Worm (Caenorhabditis elegans): Measurements from ENCODE around the gene T16G1.13.
"Not testable (repeated sequence)": the region's sequence is repeated elsewhere in the genome, so short reads cannot be mapped to it uniquely, and the experiment has no call there.

Gene T16G1.13

ce11 chrV:12964076-12964475 is 14.4 kb downstream of the T16G1.13 start, which contains the start of gene srd-35:
srd-35 (plus strand) TSS chrV:12964376.
- TF ChIP-seq ceh-44 (GFP tag; IDR thresholded peaks at IDR 0.05) (no peak), rbr-2 (tag; optimal IDR thresholded peaks at IDR 0.05) (no peak), Y105C5A.15 (GFP tag; IDR thresholded peaks at IDR 0.05) (no peak), snpc-1.2 (GFP tag; IDR thresholded peaks at IDR 0.05) (no peak), ces-1 (GFP tag; optimal IDR thresholded peaks at IDR 0.05) (no peak), daf-8 (GFP tag; IDR thresholded peaks at IDR 0.05) (no peak), ZK337.2 (GFP tag; IDR thresholded peaks at IDR 0.05) (no peak), dpl-1 (GFP tag; optimal IDR thresholded peaks at IDR 0.05) (no peak), lim-7 (GFP tag; IDR thresholded peaks at IDR 0.05) (no peak), lir-3 (tag; optimal IDR thresholded peaks at IDR 0.05) (no peak), daf-12 (tag; optimal IDR thresholded peaks at IDR 0.05) (no peak), ceh-20 (GFP tag; IDR thresholded peaks at IDR 0.05) (no peak)

- TF ChIP-seq lir-3 (tag; optimal IDR thresholded peaks at IDR 0.05) (no peak), aha-1 (tag) (no peak), daf-12 (tag; optimal IDR thresholded peaks at IDR 0.05) (no peak), Y48G9A.11 (GFP tag; IDR thresholded peaks at IDR 0.05) (no peak), dve-1 (tag; optimal IDR thresholded peaks at IDR 0.05; ENCODE audit: insufficient read depth) (no peak), egl-43 (GFP tag; IDR thresholded peaks at IDR 0.05) (no peak), ceh-44 (GFP tag; IDR thresholded peaks at IDR 0.05) (no peak), F37D6.2 (tag; optimal IDR thresholded peaks at IDR 0.05) (no peak), unc-130 (GFP tag; optimal IDR thresholded peaks at IDR 0.05) (no peak), daf-16 (GFP tag; optimal IDR thresholded peaks at IDR 0.05) (no peak), daf-16 (tag; optimal IDR thresholded peaks at IDR 0.05) (no peak), ztf-7 (tag; optimal IDR thresholded peaks at IDR 0.05) (no peak), unc-62 (GFP tag; optimal IDR thresholded peaks at IDR 0.05 in 1 of 2) (no peak), unc-62 (tag; optimal IDR thresholded peaks at IDR 0.05) (no peak), rbr-2 (tag; optimal IDR thresholded peaks at IDR 0.05) (no peak), cey-2 (tag; optimal IDR thresholded peaks at IDR 0.05; ENCODE audit: borderline replicate concordance, insufficient read depth) (no peak), aly-2 (tag; optimal IDR thresholded peaks at IDR 0.05) (no peak)
Measured at ce11 chrV:12967110-12967509, 17.4 kb downstream of the T16G1.13 start, which contains the start of gene R186.3. R186.3 (minus strand) TSS chrV:12967210.

ce11 chrV:12967925-12968327 is 18.2 kb downstream of the T16G1.13 start, which contains the start of gene R186.8:
R186.8 (minus strand) TSS chrV:12967982.
- TF ChIP-seq T26A8.4 (GFP tag; IDR thresholded peaks at IDR 0.05) (peak; percentile 87; the same call in 1 of the 2 replicates), mxl-3 (GFP tag; optimal IDR thresholded peaks at IDR 0.05) (peak; percentile 44), Y75B8A.6 (GFP tag; IDR thresholded peaks at IDR 0.05) (peak; percentile 45; the same call in 1 of the 2 replicates), daf-8 (GFP tag; IDR thresholded peaks at IDR 0.05) (0 out of 2 replicates have a peak, but pooled peaks have one; percentile 35), unc-130 (GFP tag; optimal IDR thresholded peaks at IDR 0.05) (peak; percentile 66), dpl-1 (GFP tag; optimal IDR thresholded peaks at IDR 0.05) (peak; percentile 58), D1046.2 (GFP tag; IDR thresholded peaks at IDR 0.05) (0 out of 2 replicates have a peak, but pooled peaks have one; percentile 41), lin-29 (GFP tag; IDR thresholded peaks at IDR 0.05) (peak; percentile 70), arid-1 (GFP tag; conservative IDR thresholded peaks at IDR 0.05) (peak; percentile 72), vab-7 (GFP tag; IDR thresholded peaks at IDR 0.05) (peak; percentile 71; the same call in 1 of the 2 replicates), hif-1 (tag; optimal IDR thresholded peaks at IDR 0.05) (peak in 1 of 2 experiments; percentile 56), hlh-30 (tag; optimal IDR thresholded peaks at IDR 0.05; ENCODE audit: insufficient read depth) (peak; percentile 43), pha-4 (GFP tag; IDR thresholded peaks at IDR 0.05) (peak; percentile 77), zfp-3 (GFP tag; conservative IDR thresholded peaks at IDR 0.05) (peak; percentile 87), hmg-1.1 (GFP tag; IDR thresholded peaks at IDR 0.05) (peak; percentile 86), dmd-9 (GFP tag; IDR thresholded peaks at IDR 0.05) (peak; percentile 81), nhr-102 (tag; optimal IDR thresholded peaks at IDR 0.05) (peak; percentile 58), lin-38 (GFP tag; IDR thresholded peaks at IDR 0.05) (peak; percentile 99), zfp-2 (tag; optimal IDR thresholded peaks at IDR 0.05) (peak; percentile 72), spr-1 (tag; optimal IDR thresholded peaks at IDR 0.05) (peak; percentile 47), ceh-20 (GFP tag; IDR thresholded peaks at IDR 0.05) (peak; percentile 82), T20F7.1 (GFP tag; optimal IDR thresholded peaks at IDR 0.05) (peak; percentile 92), nhr-77 (tag; optimal IDR thresholded peaks at IDR 0.05) (peak; percentile 54), Y48G9A.11 (GFP tag; IDR thresholded peaks at IDR 0.05) (peak; percentile 52; the same call in 1 of the 2 replicates), aha-1 (tag) (peak; percentile 96), lsy-2 (tag; optimal IDR thresholded peaks at IDR 0.05) (peak in 1 of 2 experiments; percentile 93), madf-5 (GFP tag; IDR thresholded peaks at IDR 0.05) (peak in 1 of 2 experiments; percentile 48; a peak in 1 of 4 replicates)
- not testable (repeated sequence) for TF ChIP-seq pha-4 (tag; optimal IDR thresholded peaks at IDR 0.05)
